Fruit fly (Drosophila melanogaster) whole organism, pupa: Measurements from ENCODE around the gene Enoph.

Experiments
- CG12605 ChIP-seq: fragments of 200-800 bp; sonication (Bioruptor generic); IDR thresholded peaks from 2 replicates; pipeline ENCODE4 v1.3.6; 2022; ENCODE audit warnings: missing biosample characterization, missing genetic modification characterization
- CG13204 ChIP-seq: fragments of 200-800 bp; sonication (Bioruptor generic); optimal IDR thresholded peaks from 2 replicates; lab custom pipeline; 2018; ENCODE audit warnings: missing biosample characterization, mild to moderate bottlenecking, missing genetic modification characterization, moderate library complexity
- CG15710 ChIP-seq: fragments of 200-800 bp; sonication (Bioruptor generic); optimal IDR thresholded peaks from 2 replicates; lab custom pipeline; 2018; ENCODE audit warnings: missing biosample characterization, mild to moderate bottlenecking, missing genetic modification characterization, moderate library complexity
- CG32121 ChIP-seq: fragments of 200-800 bp; sonication (Bioruptor generic); IDR thresholded peaks from 2 replicates; pipeline ENCODE4 v1.3.6; 2022; ENCODE audit warnings: missing biosample characterization, missing genetic modification characterization
- CG34367 ChIP-seq: fragments of 200-800 bp; sonication (Bioruptor generic); optimal IDR thresholded peaks from 2 replicates; lab custom pipeline; 2018; ENCODE audit warnings: missing biosample characterization, mild to moderate bottlenecking, missing genetic modification characterization
- CG8159 ChIP-seq: fragments of 200-800 bp; sonication (Bioruptor generic); optimal IDR thresholded peaks from 3 replicates; lab custom pipeline; 2018; ENCODE audit warnings: missing biosample characterization, mild to moderate bottlenecking, missing genetic modification characterization, moderate library complexity
- CG9948 ChIP-seq: fragments of 200-800 bp; sonication (Bioruptor generic); optimal IDR thresholded peaks from 2 replicates; lab custom pipeline; 2018; ENCODE audit warnings: missing biosample characterization, mild to moderate bottlenecking, missing genetic modification characterization, moderate library complexity
- D1 ChIP-seq: fragments of 200-800 bp; sonication (Bioruptor generic); optimal IDR thresholded peaks from 2 replicates; lab custom pipeline; 2018; ENCODE audit warnings: missing biosample characterization, mild to moderate bottlenecking, missing genetic modification characterization, moderate library complexity
- EcR ChIP-seq: fragments of 200-800 bp; sonication (Bioruptor generic); optimal IDR thresholded peaks from 3 replicates; lab custom pipeline; 2019; ENCODE audit warnings: missing biosample characterization, missing genetic modification characterization, mild to moderate bottlenecking, moderate library complexity, missing genetic modification reagents
- Ets98B ChIP-seq: fragments of 200-800 bp; sonication (Bioruptor generic); IDR thresholded peaks from 2 replicates; pipeline ENCODE4 v1.3.6; 2022; ENCODE audit warnings: missing biosample characterization, missing genetic modification characterization
- Snoo ChIP-seq: fragments of 200-800 bp; sonication (Bioruptor generic); optimal IDR thresholded peaks from 3 replicates; lab custom pipeline; 2017; ENCODE audit warnings: missing biosample characterization, mild to moderate bottlenecking, missing genetic modification characterization, inconsistent platforms

- TF ChIP-seq CG34367 (tag; lab: Kevin White, UChicago) (peak; percentile 52), D1 (tag; lab: Kevin White, UChicago) (no peak), Ets98B (GFP tag; lab: Robert Waterston, UW) (no peak), CG15710 (tag; lab: Kevin White, UChicago) (peak; percentile 69), CG9948 (peak; percentile 46), CG12605 (GFP tag; lab: Robert Waterston, UW) (0 out of 2 replicates have a peak, but pooled peaks have one; percentile 9), Snoo (peak; percentile 52), EcR (GFP tag; lab: Kevin White, UChicago) (no peak), CG13204 (GFP tag; lab: Kevin White, UChicago) (no peak), CG32121 (0 out of 2 replicates have a peak, but pooled peaks have one; percentile 25), CG8159 (peak; percentile 63)
These were observed at the start of gene Enoph, which contains the start of gene Hph for dm6 chr3R:5256462-5257146.
